Fruit fly (Drosophila melanogaster) whole organism, embryonic: ENCODE data around the gene CG31870.

Experiments used
- Adf1 ChIP-seq: fragments of 200-800 bp; sonication (Bioruptor generic); IDR thresholded peaks from 2 replicates; pipeline ENCODE4 v1.3.6; 2022; ENCODE audit warnings: missing biosample characterization, missing genetic modification characterization
- Atf-2 ChIP-seq: fragments of 200-800 bp; sonication (Bioruptor generic); optimal IDR thresholded peaks from 2 replicates; lab custom pipeline; 2016; ENCODE audit warnings: missing biosample characterization, missing genetic modification characterization
- CG10147 ChIP-seq: fragments of 200-800 bp; sonication (Bioruptor generic); optimal IDR thresholded peaks from 2 replicates; lab custom pipeline; 2019; ENCODE audit warnings: missing biosample characterization, mild to moderate bottlenecking, missing genetic modification characterization, moderate library complexity
- CG10979 ChIP-seq: fragments of 200-800 bp; sonication (Bioruptor generic); optimal IDR thresholded peaks from 2 replicates; lab custom pipeline; 2018; ENCODE audit warnings: missing biosample characterization, mild to moderate bottlenecking, missing genetic modification characterization, moderate library complexity
- CG12071 ChIP-seq: fragments of 200-800 bp; sonication (Bioruptor generic); optimal IDR thresholded peaks from 3 replicates; lab custom pipeline; 2018; ENCODE audit warnings: missing biosample characterization, mild to moderate bottlenecking, missing genetic modification characterization
- CG12299 ChIP-seq: fragments of 200-800 bp; sonication (Bioruptor generic); optimal IDR thresholded peaks from 2 replicates; lab custom pipeline; 2018; ENCODE audit warnings: missing biosample characterization, mild to moderate bottlenecking, missing genetic modification characterization
- CG13296 ChIP-seq: fragments of 200-800 bp; sonication (Bioruptor generic); optimal IDR thresholded peaks from 3 replicates; lab custom pipeline; 2018; ENCODE audit warnings: missing biosample characterization, mild to moderate bottlenecking, missing genetic modification characterization
- CG16779 ChIP-seq: fragments of 200-800 bp; sonication (Bioruptor generic); IDR thresholded peaks from 2 replicates; pipeline ENCODE4 v1.3.6; 2022; ENCODE audit warnings: missing biosample characterization, missing genetic modification characterization
- CG16813 ChIP-seq: fragments of 200-800 bp; sonication (Bioruptor generic); IDR thresholded peaks from 3 replicates; pipeline ENCODE4 v1.3.6; 2022; ENCODE audit warnings: missing biosample characterization, missing genetic modification characterization; ENCODE audit not compliant: partially characterized antibody
- CG2875 ChIP-seq: fragments of 200-800 bp; sonication (Bioruptor generic); optimal IDR thresholded peaks from 2 replicates; lab custom pipeline; 2017; ENCODE audit warnings: missing biosample characterization, mild to moderate bottlenecking, missing genetic modification characterization, missing genetic modification reagents
- CG31441 ChIP-seq: fragments of 200-800 bp; sonication (Bioruptor generic); IDR thresholded peaks from 2 replicates; pipeline ENCODE4 v1.3.6; 2022; ENCODE audit warnings: missing biosample characterization, missing genetic modification characterization
- CG32532 ChIP-seq: fragments of 200-800 bp; sonication (Bioruptor generic); IDR thresholded peaks from 2 replicates; pipeline ENCODE4 v1.3.6; 2022; ENCODE audit warnings: missing biosample characterization, missing genetic modification characterization
- CG6791 ChIP-seq: fragments of 200-800 bp; sonication (Bioruptor generic); IDR thresholded peaks from 3 replicates; pipeline ENCODE4 v1.3.6; 2022; ENCODE audit warnings: missing biosample characterization, missing genetic modification characterization; ENCODE audit not compliant: partially characterized antibody
- CG7372 ChIP-seq: fragments of 200-800 bp; sonication (Bioruptor generic); IDR thresholded peaks from 2 replicates; pipeline ENCODE4 v1.3.6; 2022; ENCODE audit warnings: missing biosample characterization, missing genetic modification characterization
- CG8290 ChIP-seq, 3 experiments: fragments of 200-800 bp; sonication (Bioruptor generic); optimal IDR thresholded peaks; 2 replicates each; lab custom pipeline; 2016 to 2019; ENCODE audit warnings: missing biosample characterization in 3 of 3, missing genetic modification characterization in 3 of 3, mild to moderate bottlenecking in 2 of 3, moderate library complexity in 1 of 3
- CG9437 ChIP-seq: fragments of 200-800 bp; sonication (Bioruptor generic); optimal IDR thresholded peaks from 2 replicates; lab custom pipeline; 2018; ENCODE audit warnings: missing biosample characterization, mild to moderate bottlenecking, missing genetic modification characterization
- CkIIα-i1 ChIP-seq: fragments of 200-800 bp; sonication (Bioruptor generic); IDR thresholded peaks from 2 replicates; pipeline ENCODE4 v1.3.6; 2022; ENCODE audit warnings: missing biosample characterization, missing genetic modification characterization
- ERR ChIP-seq: fragments of 200-800 bp; sonication (Bioruptor generic); optimal IDR thresholded peaks from 2 replicates; lab custom pipeline; 2016; ENCODE audit warnings: missing biosample characterization, missing genetic modification characterization
- H2.0 ChIP-seq: fragments of 200-800 bp; sonication (Bioruptor generic); IDR thresholded peaks from 2 replicates; pipeline ENCODE4 v1.3.6; 2022; ENCODE audit warnings: missing biosample characterization, missing genetic modification characterization
- Kr ChIP-seq: fragments of 200-800 bp; sonication (Bioruptor generic); optimal IDR thresholded peaks from 2 replicates; lab custom pipeline; 2017; ENCODE audit warnings: missing biosample characterization, mild to moderate bottlenecking, missing genetic modification characterization
- PHDP ChIP-seq: fragments of 200-800 bp; sonication (Bioruptor generic); optimal IDR thresholded peaks from 3 replicates; lab custom pipeline; 2018; ENCODE audit warnings: missing biosample characterization, mild to moderate bottlenecking, missing genetic modification characterization, moderate library complexity
- Xrp1 ChIP-seq: fragments of 200-800 bp; sonication (Bioruptor generic); IDR thresholded peaks from 2 replicates; pipeline ENCODE4 v1.3.6; 2022; ENCODE audit warnings: missing biosample characterization, missing genetic modification characterization
- YL-1 ChIP-seq: fragments of 200-800 bp; sonication (Bioruptor generic); optimal IDR thresholded peaks from 3 replicates; lab custom pipeline; 2017; ENCODE audit warnings: missing biosample characterization, mild to moderate bottlenecking, missing genetic modification characterization
- ab ChIP-seq: fragments of 200-800 bp; sonication (Bioruptor generic); optimal IDR thresholded peaks from 2 replicates; lab custom pipeline; 2016; ENCODE audit warnings: missing biosample characterization, missing genetic modification characterization
- bigmax ChIP-seq: fragments of 200-800 bp; sonication (Bioruptor generic); optimal IDR thresholded peaks from 2 replicates; lab custom pipeline; 2018; ENCODE audit warnings: missing biosample characterization, mild to moderate bottlenecking, missing genetic modification characterization
- chinmo ChIP-seq: fragments of 200-800 bp; sonication (Bioruptor generic); IDR thresholded peaks from 4 replicates; pipeline ENCODE4 v1.3.6; 2022; ENCODE audit warnings: missing biosample characterization, missing genetic modification characterization; ENCODE audit not compliant: partially characterized antibody
- da ChIP-seq: fragments of 200-800 bp; sonication (Bioruptor generic); optimal IDR thresholded peaks from 2 replicates; lab custom pipeline; 2016; ENCODE audit warnings: missing biosample characterization, missing genetic modification characterization
- dmrt99B ChIP-seq: fragments of 200-800 bp; sonication (Bioruptor generic); optimal IDR thresholded peaks from 2 replicates; lab custom pipeline; 2018; ENCODE audit warnings: missing biosample characterization, mild to moderate bottlenecking, missing genetic modification characterization, moderate library complexity
- ewg ChIP-seq: fragments of 200-800 bp; sonication (Bioruptor generic); optimal IDR thresholded peaks from 3 replicates; lab custom pipeline; 2017; ENCODE audit warnings: mild to moderate bottlenecking, missing biosample characterization, missing genetic modification reagents, missing genetic modification characterization
- fd64A ChIP-seq: fragments of 200-800 bp; sonication (Bioruptor generic); optimal IDR thresholded peaks from 3 replicates; lab custom pipeline; 2018; ENCODE audit warnings: missing biosample characterization, mild to moderate bottlenecking, missing genetic modification characterization
- gcm2 ChIP-seq: fragments of 200-800 bp; sonication (Bioruptor generic); optimal IDR thresholded peaks from 2 replicates; lab custom pipeline; 2016; ENCODE audit warnings: missing biosample characterization, missing genetic modification characterization
- grau ChIP-seq: fragments of 200-800 bp; optimal IDR thresholded peaks from 3 replicates; lab custom pipeline; 2019; ENCODE audit warnings: missing biosample characterization, mild to moderate bottlenecking, missing genetic modification characterization, moderate library complexity
- ind ChIP-seq: fragments of 200-800 bp; sonication (Bioruptor generic); optimal IDR thresholded peaks from 3 replicates; lab custom pipeline; 2016; ENCODE audit warnings: missing biosample characterization, missing genetic modification characterization
- jing ChIP-seq: fragments of 200-800 bp; sonication (Bioruptor generic); optimal IDR thresholded peaks from 2 replicates; lab custom pipeline; 2018; ENCODE audit warnings: missing biosample characterization, mild to moderate bottlenecking, missing genetic modification characterization
- lab ChIP-seq: fragments of 200-800 bp; sonication (Bioruptor generic); optimal IDR thresholded peaks from 3 replicates; lab custom pipeline; 2017; ENCODE audit warnings: missing biosample characterization, missing genetic modification characterization, mild to moderate bottlenecking, moderate library complexity, missing genetic modification reagents
- nom ChIP-seq: fragments of 200-800 bp; sonication (Bioruptor generic); optimal IDR thresholded peaks from 2 replicates; lab custom pipeline; 2017; ENCODE audit warnings: missing biosample characterization, missing genetic modification characterization, mild to moderate bottlenecking, moderate library complexity, missing genetic modification reagents
- scrt ChIP-seq: fragments of 200-800 bp; sonication (Bioruptor generic); optimal IDR thresholded peaks from 2 replicates; lab custom pipeline; 2018; ENCODE audit warnings: missing biosample characterization, mild to moderate bottlenecking, missing genetic modification characterization, moderate library complexity
- sd ChIP-seq: fragments of 200-800 bp; sonication (Bioruptor generic); optimal IDR thresholded peaks from 3 replicates; lab custom pipeline; 2018; ENCODE audit warnings: missing biosample characterization, mild to moderate bottlenecking, missing genetic modification characterization, moderate library complexity
- sr ChIP-seq: fragments of 200-800 bp; sonication (Bioruptor generic); IDR thresholded peaks from 3 replicates; pipeline ENCODE4 v1.3.6; 2022; ENCODE audit warnings: missing biosample characterization, missing genetic modification characterization
- tap ChIP-seq: fragments of 200-800 bp; optimal IDR thresholded peaks from 3 replicates; lab custom pipeline; 2019; ENCODE audit warnings: missing biosample characterization, mild to moderate bottlenecking, missing genetic modification characterization, moderate library complexity
- zen ChIP-seq: fragments of 200-800 bp; sonication (Bioruptor generic); optimal IDR thresholded peaks from 3 replicates; lab custom pipeline; 2018; ENCODE audit warnings: missing biosample characterization, mild to moderate bottlenecking, missing genetic modification characterization, moderate library complexity
- zfh2 ChIP-seq: fragments of 200-800 bp; sonication (Bioruptor generic); optimal IDR thresholded peaks from 2 replicates; lab custom pipeline; 2016; ENCODE audit warnings: missing biosample characterization, missing genetic modification characterization

Gene CG31870

DNA sequence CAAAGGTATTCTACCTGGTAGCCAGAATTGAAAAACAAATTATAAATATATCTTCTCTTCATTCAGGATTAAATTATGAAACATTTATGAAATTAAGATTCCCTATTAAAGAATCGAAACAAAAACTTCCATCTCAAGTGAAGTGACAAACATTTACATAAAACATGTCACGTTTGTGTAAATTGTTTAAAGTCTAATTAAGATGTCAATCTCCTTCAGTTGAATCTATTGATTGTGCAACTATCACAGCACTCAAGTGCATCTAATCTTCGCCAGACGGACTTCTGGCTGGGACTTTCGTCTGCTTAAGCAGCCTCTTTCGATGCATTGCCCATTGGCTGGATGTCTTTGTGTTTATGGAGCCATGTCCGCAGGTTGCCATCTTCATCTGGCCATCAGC, 2.0 kb downstream of the CG31870 start:
- TF ChIP-seq chinmo (GFP tag; lab: Robert Waterston, UW) (no peak), sd (tag; lab: Kevin White, UChicago) (no peak), CG12071 (GFP tag; lab: Kevin White, UChicago) (no peak), ewg (GFP tag; lab: Kevin White, UChicago) (no peak), da (GFP tag; lab: Kevin White, UChicago) (no peak), zfh2 (GFP tag; lab: Kevin White, UChicago) (no peak)

DNA sequence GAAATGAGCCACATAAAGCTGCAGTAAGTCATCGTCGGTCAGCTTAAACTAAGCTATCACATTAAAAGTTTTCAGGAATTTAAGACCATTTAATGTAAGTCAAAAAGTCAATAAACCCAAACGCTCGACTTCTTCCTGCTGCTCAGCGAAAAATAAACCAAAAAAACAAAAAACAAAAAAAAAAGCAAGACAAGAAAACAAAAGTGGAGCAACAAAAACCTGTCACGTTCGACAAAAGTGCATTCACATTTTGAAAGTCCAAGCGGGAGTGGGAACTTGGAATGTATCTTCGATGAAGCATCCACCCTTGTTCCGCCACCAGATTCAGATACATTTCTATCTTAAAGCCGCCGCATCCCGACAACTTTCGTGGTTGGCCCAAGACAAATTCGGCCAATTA, 4.0 kb downstream of the CG31870 start:
- TF ChIP-seq Kr (GFP tag; lab: Kevin White, UChicago) = no peak
- TF ChIP-seq nom = peak; percentile 79

DNA sequence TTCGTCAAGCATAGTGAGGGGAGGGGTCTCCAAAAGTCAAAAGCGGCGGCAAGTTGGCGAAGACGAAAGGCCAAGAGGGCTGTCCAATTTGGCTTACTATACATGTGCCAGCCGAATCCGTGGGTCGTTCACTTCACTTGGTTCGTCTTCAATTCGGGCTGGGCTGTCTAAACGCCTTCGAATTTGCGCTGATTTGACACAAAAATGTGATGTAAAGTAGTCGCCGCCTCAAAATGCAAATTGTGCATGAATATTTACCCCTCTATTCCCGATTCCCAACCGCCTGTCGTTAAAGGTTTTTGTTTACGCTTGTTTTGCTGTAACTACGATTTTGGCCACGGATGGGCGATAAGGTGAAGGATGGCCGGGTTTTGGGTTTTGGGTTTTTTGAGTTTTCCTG, 5.7 kb downstream of the CG31870 start:
- TF ChIP-seq sr = no peak
- no peak for TF ChIP-seq fd64A (GFP tag; lab: Kevin White, UChicago)
- no peak for TF ChIP-seq bigmax (GFP tag; lab: Kevin White, UChicago)
- TF ChIP-seq dmrt99B (tag; lab: Kevin White, UChicago) = no peak
- TF ChIP-seq PHDP (tag; lab: Kevin White, UChicago) = no peak

DNA sequence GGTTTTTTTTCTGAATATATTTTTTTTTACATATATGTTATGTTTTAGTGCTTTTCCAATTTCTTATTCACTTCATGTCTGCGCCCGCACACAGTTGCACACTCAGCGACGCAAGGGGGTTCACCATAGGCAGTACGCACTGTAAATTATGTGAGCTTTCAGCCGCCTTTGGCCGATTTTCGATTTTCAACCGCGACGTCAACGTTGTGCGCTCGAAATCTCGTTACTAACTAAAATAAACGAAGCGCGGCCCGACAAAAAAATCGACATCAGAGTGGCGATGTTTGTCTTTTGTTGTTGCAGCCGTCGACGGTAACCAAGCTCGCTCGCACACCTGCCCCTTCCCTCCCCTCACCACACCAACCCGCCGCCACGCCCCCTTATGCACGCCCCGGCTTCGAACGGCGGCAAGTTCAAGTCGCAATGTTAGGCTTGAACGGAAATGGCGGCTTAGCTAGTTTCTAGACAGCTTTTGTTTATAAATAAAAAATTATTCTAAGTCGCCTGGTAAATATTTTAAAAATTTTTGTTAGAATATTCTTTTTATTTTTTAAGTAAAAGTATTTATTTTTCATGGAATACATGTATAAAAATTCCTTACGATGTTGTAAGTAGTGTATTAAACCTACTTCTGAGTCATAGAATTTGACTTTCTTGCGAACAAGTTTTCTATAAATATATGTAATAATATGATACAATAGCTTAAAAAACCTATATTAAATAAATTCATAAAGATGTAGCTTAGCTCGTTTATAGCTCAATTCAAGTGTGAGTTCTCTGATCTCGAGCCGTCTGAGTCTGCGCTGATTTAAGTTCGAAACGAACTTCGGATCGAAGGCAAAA, 11.1 kb downstream of the CG31870 start, which contains the start of gene CG31869:
Gene CG31869, minus strand, starts transcription at position 233 of the 843 bp plus-strand sequence.
- TF ChIP-seq CG9437 (GFP tag; lab: Kevin White, UChicago) = no peak
- TF ChIP-seq gcm2 (GFP tag; lab: Kevin White, UChicago) = no peak
- TF ChIP-seq Xrp1 = no peak
- no peak for TF ChIP-seq CG2875 (GFP tag; lab: Kevin White, UChicago)
- TF ChIP-seq CG13296 (GFP tag; lab: Kevin White, UChicago) = no peak
- no peak for TF ChIP-seq CG8290 (GFP tag; optimal IDR thresholded peaks at IDR 0.05; lab: Kevin White, UChicago)
- no peak for TF ChIP-seq CG8290 (tag; optimal IDR thresholded peaks at IDR 0.05; lab: Kevin White, UChicago)
- TF ChIP-seq CG16779 (GFP tag; lab: Robert Waterston, UW) = no peak
- TF ChIP-seq CG10147 = no peak
- TF ChIP-seq zen = no peak
- TF ChIP-seq Atf-2 (GFP tag; lab: Kevin White, UChicago) = no peak
- TF ChIP-seq Kr (GFP tag; lab: Kevin White, UChicago) = no peak
- no peak for TF ChIP-seq YL-1
- 0 out of 3 replicates have a peak, but pooled peaks have one; percentile 28 for TF ChIP-seq CG6791 (GFP tag; lab: Robert Waterston, UW)
- TF ChIP-seq CG31441 = peak; percentile 18; the same call in 1 of the 2 replicates
- no peak for TF ChIP-seq CG16813 (GFP tag; lab: Robert Waterston, UW)
- TF ChIP-seq CkIIα-i1 (GFP tag; lab: Robert Waterston, UW) = no peak
- 0 out of 2 replicates have a peak, but pooled peaks have one; percentile 17 for TF ChIP-seq CG7372 (GFP tag; lab: Robert Waterston, UW)
- TF ChIP-seq lab (GFP tag; lab: Kevin White, UChicago) = no peak
- TF ChIP-seq CG10979 (tag; lab: Kevin White, UChicago) = no peak
- no peak for TF ChIP-seq ERR
- 0 out of 2 replicates have a peak, but pooled peaks have one; percentile 31 for TF ChIP-seq CG32532 (GFP tag; lab: Robert Waterston, UW)
- TF ChIP-seq tap (tag; lab: Kevin White, UChicago) = no peak
- no peak for TF ChIP-seq CG12299
- no peak for TF ChIP-seq scrt (GFP tag; lab: Kevin White, UChicago)
- no peak for TF ChIP-seq sr
- peak; percentile 38 for TF ChIP-seq Adf1 (GFP tag; lab: Robert Waterston, UW)
- no peak for TF ChIP-seq jing (GFP tag; lab: Kevin White, UChicago)
- TF ChIP-seq ind = peak; percentile 3
- peak; percentile 28; the same call in 1 of the 2 replicates for TF ChIP-seq H2.0 (GFP tag; lab: Robert Waterston, UW)
- no peak for TF ChIP-seq ab (GFP tag; lab: Kevin White, UChicago)
- peak; percentile 80 for TF ChIP-seq grau (tag; lab: Kevin White, UChicago)
